Fruit fly (Drosophila melanogaster): ENCODE measurements around the gene Pgls.

DNA sequence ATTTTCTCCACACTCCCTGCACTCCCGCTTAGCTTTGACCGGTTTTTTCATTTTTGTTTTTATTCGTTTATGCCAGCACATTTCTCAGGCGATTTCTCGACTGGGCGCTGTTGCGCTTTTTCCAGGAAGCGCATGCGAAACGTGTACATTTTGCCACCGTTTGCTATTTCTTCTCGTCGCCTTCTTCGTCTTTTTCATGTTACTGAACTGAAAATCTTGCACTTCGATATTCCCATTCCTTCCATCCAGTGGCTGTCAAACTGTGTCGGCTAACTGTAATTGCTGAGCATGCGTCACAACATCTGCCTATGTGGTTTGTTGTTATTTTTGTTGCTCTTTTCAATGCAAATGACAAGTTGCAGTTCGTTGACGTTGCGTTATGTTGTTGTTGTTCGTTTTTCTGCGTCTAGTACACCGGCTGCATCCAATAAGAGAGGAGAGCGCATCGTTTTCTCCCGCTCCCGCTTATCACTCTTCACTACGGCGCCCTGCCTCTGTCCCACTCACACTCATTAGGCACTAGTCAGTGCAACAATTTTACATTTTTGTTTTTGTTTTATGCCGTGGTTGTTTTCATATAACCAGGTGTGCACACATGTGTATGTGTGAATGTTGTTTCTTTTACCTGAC is 45.3 kb upstream of the Pgls start:
- TF ChIP-seq psq (optimal IDR thresholded peaks at IDR 0.05) (no peak), Dll (optimal IDR thresholded peaks at IDR 0.05) (no peak), EcR (GFP tag; optimal IDR thresholded peaks at IDR 0.05) (peak in 1 of 2 experiments; percentile 93), CG8478 (optimal IDR thresholded peaks at IDR 0.05) (no peak)
